Worm (Caenorhabditis elegans): ENCODE data around the gene clec-39.

Gene clec-39

DNA sequence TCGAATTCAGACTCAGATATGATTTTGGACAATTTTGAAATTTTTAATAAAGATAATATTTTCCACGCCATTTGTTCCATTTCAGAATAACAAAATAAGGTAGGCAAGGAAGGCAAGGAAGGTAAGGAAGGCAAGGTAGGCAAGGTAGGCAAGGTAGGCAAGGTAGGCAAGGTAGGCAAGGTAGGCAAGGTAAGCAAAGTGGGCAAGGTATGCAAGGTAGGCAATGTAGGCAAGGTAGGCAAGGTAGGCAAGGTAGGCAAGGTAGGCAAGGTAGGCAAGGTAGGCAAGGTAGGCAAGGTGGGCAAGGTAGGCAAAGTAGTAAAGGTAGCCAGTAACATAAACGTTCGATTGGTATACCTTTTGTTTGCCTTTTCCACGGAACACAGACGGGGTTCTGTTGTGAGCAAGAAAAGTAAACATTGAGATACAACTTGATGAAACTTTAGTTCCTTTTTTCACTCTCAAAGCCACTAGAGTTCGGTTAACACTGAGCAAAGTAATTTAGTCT is 39.3 kb upstream of the clec-39 start, which contains the start of gene Y70C5C.1:
TSS of gene Y70C5C.1 (plus strand) at position 458 of the 508 bp plus-strand sequence.
- TF ChIP-seq alr-1 (tag; optimal IDR thresholded peaks at IDR 0.05) (no peak), nhr-6 (tag; optimal IDR thresholded peaks at IDR 0.05) (no peak), ama-1 (optimal IDR thresholded peaks at IDR 0.05) (no peak), unc-55 (GFP tag; optimal IDR thresholded peaks at IDR 0.05) (no peak), nhr-23 (tag; optimal IDR thresholded peaks at IDR 0.05) (no peak), sma-3 (GFP tag; optimal IDR thresholded peaks at IDR 0.05) (no peak), ZK546.5 (tag; optimal IDR thresholded peaks at IDR 0.05) (no peak), C34F6.9 (tag; optimal IDR thresholded peaks at IDR 0.05) (no peak), lsy-2 (tag; optimal IDR thresholded peaks at IDR 0.05) (no peak), sem-4 (tag; optimal IDR thresholded peaks at IDR 0.05) (no peak), snpc-4 (tag; optimal IDR thresholded peaks at IDR 0.05) (no peak), mdl-1 (tag; optimal IDR thresholded peaks at IDR 0.05) (no peak), ceh-16 (tag; optimal IDR thresholded peaks at IDR 0.05) (no peak), skn-1 (tag; optimal IDR thresholded peaks at IDR 0.05) (no peak), egl-27 (tag; optimal IDR thresholded peaks at IDR 0.05) (no peak), nhr-25 (tag; optimal IDR thresholded peaks at IDR 0.05) (no peak), F13H6.1 (tag; optimal IDR thresholded peaks at IDR 0.05) (no peak), lin-13 (GFP tag; optimal IDR thresholded peaks at IDR 0.05) (no peak), nhr-10 (tag; optimal IDR thresholded peaks at IDR 0.05) (no peak), nhr-77 (tag; optimal IDR thresholded peaks at IDR 0.05) (no peak)

DNA sequence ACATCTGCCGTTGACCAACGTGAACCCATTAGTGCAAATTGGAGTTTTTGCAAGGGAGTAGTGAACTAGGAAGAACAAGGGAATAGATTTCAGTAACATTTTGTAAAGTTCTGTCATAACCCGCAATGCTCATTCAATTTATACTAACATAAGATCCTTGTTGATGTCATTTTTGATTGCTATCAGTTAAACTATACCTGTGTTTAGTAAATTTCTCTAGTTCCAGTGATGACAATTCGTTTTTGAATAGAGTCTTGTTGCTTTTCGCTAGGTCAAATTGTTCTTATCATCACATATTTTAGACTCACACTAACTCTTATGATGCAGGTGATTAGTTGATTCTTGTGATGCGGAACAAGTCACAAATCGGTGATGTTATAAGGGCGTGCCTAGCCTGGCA is 32.5 kb upstream of the clec-39 start, which contains the start of gene clec-9:
TSS of gene clec-9 (minus strand) at position 101 of the 400 bp plus-strand sequence.
- TF ChIP-seq snpc-4 (tag; optimal IDR thresholded peaks at IDR 0.05) (no peak), nhr-77 (tag; optimal IDR thresholded peaks at IDR 0.05) (no peak), nhr-12 (tag; optimal IDR thresholded peaks at IDR 0.05) (no peak), elt-1 (tag; optimal IDR thresholded peaks at IDR 0.05) (no peak)

DNA sequence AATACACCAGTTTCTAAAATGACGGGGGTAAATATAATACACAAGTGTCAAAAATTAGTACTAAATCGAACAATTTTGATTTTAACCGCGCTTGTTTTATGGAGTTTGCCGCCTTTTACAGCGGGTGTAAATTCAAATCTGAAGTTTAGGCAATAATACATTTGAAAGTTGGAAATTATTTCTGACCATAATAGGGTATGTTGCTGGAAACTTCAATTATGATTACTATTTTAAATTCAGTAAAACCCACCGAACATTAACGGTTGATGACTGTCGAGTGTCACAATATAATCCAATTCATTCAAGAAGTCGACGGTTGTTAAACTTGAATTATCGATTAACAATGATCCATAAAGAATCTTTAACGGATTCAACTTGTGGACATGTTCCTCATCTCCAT is 25.3 kb upstream of the clec-39 start:
- no peak for TF ChIP-seq egl-27 (tag; optimal IDR thresholded peaks at IDR 0.05)

DNA sequence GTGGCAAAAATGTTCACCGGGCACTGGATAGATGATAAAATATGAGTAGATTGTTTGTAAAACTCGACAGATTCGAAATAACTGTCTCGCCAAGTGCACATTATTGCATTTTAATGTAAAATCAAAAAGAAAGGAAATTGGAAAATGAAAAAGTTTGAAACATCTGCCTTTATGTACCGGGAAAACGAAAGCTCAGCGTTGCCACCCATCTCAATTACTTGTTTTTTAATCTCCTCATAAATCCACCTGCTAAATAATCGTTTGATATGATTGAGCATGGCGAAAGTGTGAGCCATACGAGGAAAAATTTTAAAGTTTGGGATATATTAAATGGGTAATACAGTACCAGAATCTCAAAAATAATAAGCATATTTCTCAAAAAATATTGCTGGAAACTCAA is 22.5 kb upstream of the clec-39 start, which contains the start of gene srh-137:
TSS of gene srh-137 (minus strand) at position 101 of the 400 bp plus-strand sequence.
- TF ChIP-seq mab-5 (tag; optimal IDR thresholded peaks at IDR 0.05) (no peak), sma-9 (GFP tag; optimal IDR thresholded peaks at IDR 0.05) (no peak), sma-9 (tag; optimal IDR thresholded peaks at IDR 0.05) (no peak), ZK546.5 (tag; optimal IDR thresholded peaks at IDR 0.05) (no peak), ceh-82 (tag; optimal IDR thresholded peaks at IDR 0.05) (no peak), nhr-21 (tag; optimal IDR thresholded peaks at IDR 0.05) (no peak), aly-2 (tag; optimal IDR thresholded peaks at IDR 0.05) (no peak), egl-27 (tag; optimal IDR thresholded peaks at IDR 0.05) (no peak), unc-39 (tag; optimal IDR thresholded peaks at IDR 0.05) (no peak), mdl-1 (tag; optimal IDR thresholded peaks at IDR 0.05) (no peak), F13H6.1 (tag; optimal IDR thresholded peaks at IDR 0.05) (no peak), nhr-11 (tag; optimal IDR thresholded peaks at IDR 0.05) (no peak), nhr-6 (tag; optimal IDR thresholded peaks at IDR 0.05) (no peak), lin-39 (tag; optimal IDR thresholded peaks at IDR 0.05) (no peak), nhr-25 (tag; optimal IDR thresholded peaks at IDR 0.05) (no peak), lsy-2 (tag; optimal IDR thresholded peaks at IDR 0.05) (no peak), fos-1 (tag; optimal IDR thresholded peaks at IDR 0.05) (no peak), sma-3 (GFP tag; optimal IDR thresholded peaks at IDR 0.05) (no peak), sem-4 (tag; optimal IDR thresholded peaks at IDR 0.05) (no peak)

DNA sequence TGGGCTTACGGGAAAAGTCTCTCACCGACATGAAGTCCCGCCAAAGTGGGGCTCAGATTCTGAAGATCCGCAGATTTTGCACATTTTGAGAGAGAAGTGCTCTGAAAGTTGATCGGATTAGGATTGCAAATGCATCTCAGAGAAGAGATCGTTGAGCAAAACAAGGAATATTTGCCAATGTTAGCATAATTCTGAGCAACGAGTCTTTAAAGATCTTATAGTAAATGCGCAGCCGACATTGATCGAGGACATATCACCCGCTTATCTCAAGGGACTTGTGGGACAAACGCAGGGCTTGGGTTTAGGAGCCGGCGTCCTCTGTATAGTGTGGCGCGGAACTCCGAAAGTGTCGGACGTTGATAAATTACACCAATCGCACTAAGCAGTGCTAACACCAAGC is 15.3 kb upstream of the clec-39 start, which contains the start of gene nhr-112:
TSS of gene nhr-112 (minus strand) at position 101 of the 400 bp plus-strand sequence.
- no peak for TF ChIP-seq skn-1 (tag; optimal IDR thresholded peaks at IDR 0.05)
- no peak for TF ChIP-seq elt-1 (tag; optimal IDR thresholded peaks at IDR 0.05)

DNA sequence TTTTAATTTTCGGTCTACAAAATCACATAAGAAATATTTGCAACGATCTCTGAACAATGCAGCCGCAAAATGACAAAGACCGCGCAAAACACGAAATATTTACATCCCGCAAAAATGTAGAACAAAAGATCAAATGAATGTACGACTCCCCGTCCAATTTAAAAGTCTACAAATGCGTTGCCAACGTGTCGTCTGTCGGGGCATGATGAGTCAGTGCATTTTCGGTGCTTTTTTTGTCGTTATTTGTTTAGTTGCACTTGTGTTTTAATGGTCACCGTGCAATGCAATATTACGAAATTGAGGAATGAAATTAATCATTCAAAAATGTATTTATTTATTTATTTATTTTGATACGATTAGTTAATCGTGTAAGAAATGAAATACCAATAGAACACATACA is 14.5 kb upstream of the clec-39 start:
- TF ChIP-seq ZK546.5 (tag; optimal IDR thresholded peaks at IDR 0.05) = no peak
- peak; percentile 41 for TF ChIP-seq fos-1 (tag; optimal IDR thresholded peaks at IDR 0.05)
- TF ChIP-seq mdl-1 (tag; optimal IDR thresholded peaks at IDR 0.05) = no peak
- peak; percentile 42 for TF ChIP-seq nhr-129 (tag; optimal IDR thresholded peaks at IDR 0.05)
- no peak for TF ChIP-seq crh-2 (tag; optimal IDR thresholded peaks at IDR 0.05)
- peak; percentile 75 for TF ChIP-seq sma-9 (GFP tag; optimal IDR thresholded peaks at IDR 0.05)
- no peak for TF ChIP-seq sma-9 (tag; optimal IDR thresholded peaks at IDR 0.05)
